Worm (Caenorhabditis elegans): ENCODE data around the gene col-147.

Gene col-147

DNA sequence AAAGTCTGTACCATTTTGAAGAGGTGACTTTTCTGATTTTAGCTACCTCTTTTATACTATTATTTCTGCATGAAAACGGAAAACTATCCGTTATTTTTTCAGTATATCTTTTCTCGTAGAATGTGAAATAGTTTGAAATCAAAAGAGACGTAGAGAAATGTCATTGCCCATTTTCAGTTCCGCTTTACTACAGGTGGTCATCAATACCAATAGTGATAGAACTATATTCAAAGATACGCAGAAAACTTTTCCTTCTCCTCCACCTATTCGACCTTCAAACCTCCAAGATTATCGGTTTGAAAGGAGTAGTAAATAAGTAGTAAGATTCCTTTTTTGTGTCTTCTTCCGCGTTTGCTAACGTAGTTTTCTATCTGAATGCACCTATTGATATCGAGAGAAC is at the start of gene col-147:
Gene col-147, minus strand, starts transcription at position 26 of the 400 bp plus-strand sequence.
- TF ChIP-seq C38D4.7 (GFP tag; optimal IDR thresholded peaks at IDR 0.05) (no peak), Y22D7AL.16 (tag; optimal IDR thresholded peaks at IDR 0.05) (no peak), unc-86 (tag; optimal IDR thresholded peaks at IDR 0.05) (no peak), elt-4 (tag; optimal IDR thresholded peaks at IDR 0.05) (no peak), gmeb-2 (tag; optimal IDR thresholded peaks at IDR 0.05) (no peak), hlh-15 (tag; optimal IDR thresholded peaks at IDR 0.05) (no peak), pat-9 (tag; optimal IDR thresholded peaks at IDR 0.05) (no peak), sox-4 (tag; optimal IDR thresholded peaks at IDR 0.05) (no peak), hlh-8 (tag; optimal IDR thresholded peaks at IDR 0.05) (no peak), F13H6.1 (tag; optimal IDR thresholded peaks at IDR 0.05) (no peak), pha-2 (tag; optimal IDR thresholded peaks at IDR 0.05) (no peak), pag-3 (tag; optimal IDR thresholded peaks at IDR 0.05; ENCODE audit: borderline replicate concordance) (no peak), ceh-14 (tag; optimal IDR thresholded peaks at IDR 0.05) (no peak), hlh-13 (GFP tag; optimal IDR thresholded peaks at IDR 0.05) (no peak), ceh-34 (tag; optimal IDR thresholded peaks at IDR 0.05) (no peak), T23F11.4 (GFP tag; optimal IDR thresholded peaks at IDR 0.05) (no peak)

DNA sequence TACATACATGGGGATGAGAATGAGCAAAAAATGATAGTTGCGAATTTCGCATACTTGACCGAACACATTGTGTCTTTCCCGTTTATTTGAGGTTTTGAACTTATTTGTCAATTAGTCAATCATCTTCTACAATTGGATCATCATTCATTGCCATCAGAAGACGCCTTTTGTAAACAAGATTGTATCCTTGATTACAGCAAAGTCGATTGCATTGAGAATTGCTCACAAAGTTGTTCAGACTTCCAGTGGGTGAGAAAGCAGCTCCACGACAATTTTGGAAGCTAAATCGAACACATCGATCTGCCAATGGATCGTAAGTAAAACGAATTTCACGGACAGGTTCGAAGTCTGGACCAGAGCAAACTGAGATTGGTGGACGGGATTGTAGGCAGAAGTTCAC is 47.1 kb upstream of the col-147 start:
- TF ChIP-seq dve-1 (tag; optimal IDR thresholded peaks at IDR 0.05): no peak
- no peak for TF ChIP-seq pag-3 (tag; optimal IDR thresholded peaks at IDR 0.05; ENCODE audit: borderline replicate concordance)
- no peak for TF ChIP-seq ceh-22 (tag; optimal IDR thresholded peaks at IDR 0.05)
- no peak for TF ChIP-seq ceh-30 (tag; optimal IDR thresholded peaks at IDR 0.05)
- no peak for TF ChIP-seq ttx-3 (tag; optimal IDR thresholded peaks at IDR 0.05)
- TF ChIP-seq unc-3 (GFP tag; conservative IDR thresholded peaks at IDR 0.05): no peak
- TF ChIP-seq unc-3 (tag; optimal IDR thresholded peaks at IDR 0.05): no peak
- TF ChIP-seq eyg-1 (tag; optimal IDR thresholded peaks at IDR 0.05): no peak
- no peak for TF ChIP-seq tbx-2 (tag; optimal IDR thresholded peaks at IDR 0.05)
- no peak for TF ChIP-seq pqm-1 (tag; optimal IDR thresholded peaks at IDR 0.05)
- TF ChIP-seq nhr-11 (tag; optimal IDR thresholded peaks at IDR 0.05): no peak
- TF ChIP-seq madf-2 (tag; optimal IDR thresholded peaks at IDR 0.05): no peak
- TF ChIP-seq pros-1 (tag; optimal IDR thresholded peaks at IDR 0.05): no peak
- TF ChIP-seq hlh-13 (GFP tag; optimal IDR thresholded peaks at IDR 0.05): no peak

DNA sequence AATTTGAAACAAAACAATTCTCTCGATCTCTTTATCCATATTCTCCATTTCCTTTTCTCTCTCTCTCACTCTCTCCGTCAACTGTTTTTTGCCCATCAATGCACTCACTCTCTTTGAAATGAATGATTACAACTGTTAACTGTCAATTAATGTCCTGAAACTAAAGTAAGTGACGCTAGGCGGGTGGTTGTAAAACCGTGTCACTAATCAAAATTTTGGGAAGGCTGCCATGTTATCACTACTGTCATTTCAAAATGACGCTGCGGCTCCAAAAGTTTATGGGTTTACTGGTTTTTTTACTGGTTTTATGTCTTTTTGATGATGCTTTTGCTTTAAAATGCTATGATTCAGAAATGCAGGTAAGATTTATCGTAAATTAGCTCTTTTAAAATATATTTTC is 46.0 kb upstream of the col-147 start, which contains the start of gene ZK287.9:
Gene ZK287.9, plus strand, starts transcription at position 192 of the 400 bp plus-strand sequence.
- TF ChIP-seq hlh-13 (GFP tag; optimal IDR thresholded peaks at IDR 0.05) (no peak), sox-4 (tag; optimal IDR thresholded peaks at IDR 0.05) (no peak), ceh-14 (tag; optimal IDR thresholded peaks at IDR 0.05) (no peak), ttx-3 (tag; optimal IDR thresholded peaks at IDR 0.05) (no peak), T23F11.4 (GFP tag; optimal IDR thresholded peaks at IDR 0.05) (no peak), unc-42 (tag; optimal IDR thresholded peaks at IDR 0.05) (no peak), pag-3 (tag; optimal IDR thresholded peaks at IDR 0.05; ENCODE audit: borderline replicate concordance) (no peak), ref-2 (tag; optimal IDR thresholded peaks at IDR 0.05) (no peak), F13H6.1 (tag; optimal IDR thresholded peaks at IDR 0.05) (no peak), tbx-2 (tag; optimal IDR thresholded peaks at IDR 0.05) (no peak), dmd-4 (tag; optimal IDR thresholded peaks at IDR 0.05; ENCODE audit: borderline replicate concordance) (no peak), tbx-7 (tag; optimal IDR thresholded peaks at IDR 0.05) (no peak), hlh-6 (tag; optimal IDR thresholded peaks at IDR 0.05) (no peak)

DNA sequence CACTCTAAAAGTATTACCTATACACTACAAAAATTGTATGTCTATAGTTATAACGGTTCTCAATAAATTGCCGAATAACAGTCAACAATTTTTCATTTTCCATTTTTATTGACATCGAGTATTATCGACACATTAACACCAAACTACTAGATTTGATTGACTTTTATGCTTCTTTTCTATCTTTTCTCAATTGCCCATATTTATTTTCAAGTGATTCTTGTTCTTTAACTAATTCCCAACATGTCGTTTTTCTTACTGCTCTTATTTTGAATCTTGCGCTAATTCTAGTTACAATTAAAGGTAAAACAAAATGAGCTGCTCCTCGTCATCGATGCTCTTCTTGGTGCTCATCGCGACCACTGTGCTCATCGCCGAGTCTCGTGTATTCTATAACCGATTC is 44.8 kb upstream of the col-147 start, which contains the start of gene cthd-1:
Gene cthd-1, plus strand, starts transcription at position 301 of the 400 bp plus-strand sequence.
- no peak for TF ChIP-seq Y22D7AL.16 (tag; optimal IDR thresholded peaks at IDR 0.05)
- TF ChIP-seq tbx-2 (tag; optimal IDR thresholded peaks at IDR 0.05): no peak
- TF ChIP-seq pros-1 (tag; optimal IDR thresholded peaks at IDR 0.05): no peak
- TF ChIP-seq ceh-30 (tag; optimal IDR thresholded peaks at IDR 0.05): no peak
- TF ChIP-seq unc-3 (GFP tag; conservative IDR thresholded peaks at IDR 0.05): no peak
- no peak for TF ChIP-seq unc-3 (tag; optimal IDR thresholded peaks at IDR 0.05)
- TF ChIP-seq nhr-232 (tag; optimal IDR thresholded peaks at IDR 0.05): no peak
- no peak for TF ChIP-seq che-1 (tag; optimal IDR thresholded peaks at IDR 0.05)
- no peak for TF ChIP-seq pag-3 (tag; optimal IDR thresholded peaks at IDR 0.05; ENCODE audit: borderline replicate concordance)
- TF ChIP-seq ceh-31 (tag; optimal IDR thresholded peaks at IDR 0.05): no peak
- TF ChIP-seq lin-11 (tag; optimal IDR thresholded peaks at IDR 0.05): no peak
- TF ChIP-seq ets-4 (tag; optimal IDR thresholded peaks at IDR 0.05): no peak
- TF ChIP-seq ceh-6 (GFP tag; optimal IDR thresholded peaks at IDR 0.05): no peak

Measured in whole organism, late embryonic.